Worm (Caenorhabditis elegans) whole organism, L2 larva: ENCODE results near the gene F01D5.1.

ENCODE experiments used
- ceh-82 ChIP-seq: fragments of 150-350 bp; optimal IDR thresholded peaks from 2 replicates; lab custom pipeline; 2014; ENCODE audit warnings: missing biosample characterization, missing genetic modification characterization
- gmeb-1 ChIP-seq: fragments of 150-350 bp; optimal IDR thresholded peaks from 2 replicates; lab custom pipeline; 2014; ENCODE audit warnings: missing biosample characterization, missing genetic modification characterization
- ztf-1 ChIP-seq: fragments of 200-800 bp; sonication (Bioruptor generic); conservative IDR thresholded peaks from 2 replicates; pipeline ENCODE4 v1.3.6; 2022; ENCODE audit warnings: missing genetic modification characterization, missing compliant biosample characterization

ce11 chrII:13976161-13976560 is 21.2 kb downstream of the F01D5.1 start, which contains the start of gene Y39G8B.2:
- no peak for TF ChIP-seq ztf-1
- TF ChIP-seq ceh-82 (tag; lab: Kevin White, UChicago) = peak; percentile 29
- peak; percentile 81 for TF ChIP-seq gmeb-1 (tag; lab: Kevin White, UChicago)
